Worm (Caenorhabditis elegans) whole organism, young adult: ENCODE measurements around the gene fbxa-84.
A peak's percentile ranks its signal among the peaks of the same experiment; 100 is the strongest.

Source experiments
- C06A6.2 ChIP-seq: fragments of 200-800 bp; sonication (Bioruptor generic); conservative IDR thresholded peaks from 2 replicates; pipeline ENCODE4 v1.3.6; 2022; ENCODE audit warnings: missing genetic modification characterization, missing compliant biosample characterization
- D2030.7 ChIP-seq: fragments of 200-800 bp; sonication (Bioruptor generic); IDR thresholded peaks from 2 replicates; pipeline ENCODE4 v1.3.6; 2022; ENCODE audit warnings: missing genetic modification reagents, missing genetic modification characterization, missing compliant biosample characterization
- F23B12.7 ChIP-seq: sonication (generic microtip); optimal IDR thresholded peaks from 2 replicates; lab custom pipeline; 2017; ENCODE audit warnings: missing genetic modification characterization, mild to moderate bottlenecking, missing compliant biosample characterization, antibody characterized with exemption, moderate library complexity; ENCODE audit not compliant: insufficient read depth
- F33H1.4 ChIP-seq: fragments of 200-800 bp; sonication (Bioruptor generic); IDR thresholded peaks from 2 replicates; pipeline ENCODE4 v1.3.6; 2022; ENCODE audit warnings: missing genetic modification reagents, missing genetic modification characterization, missing compliant biosample characterization
- F57A8.1 ChIP-seq: fragments of 200-800 bp; sonication (Bioruptor generic); optimal IDR thresholded peaks from 2 replicates; lab custom pipeline; 2018; ENCODE audit warnings: mild to moderate bottlenecking, missing genetic modification characterization, moderate library complexity, missing compliant biosample characterization
- F57C9.4 ChIP-seq: sonication (generic microtip); optimal IDR thresholded peaks from 2 replicates; lab custom pipeline; 2017; ENCODE audit warnings: mild to moderate bottlenecking, missing genetic modification characterization, missing compliant biosample characterization
- Y53G8AR.9 ChIP-seq: fragments of 200-800 bp; sonication (Bioruptor generic); conservative IDR thresholded peaks from 2 replicates; pipeline ENCODE4 v1.3.6; 2022; ENCODE audit warnings: missing genetic modification reagents, missing genetic modification characterization, missing compliant biosample characterization
- Y79H2A.3 ChIP-seq: fragments of 200-800 bp; sonication (Bioruptor generic); conservative IDR thresholded peaks from 2 replicates; pipeline ENCODE4 v1.3.6; 2022; ENCODE audit warnings: missing genetic modification reagents, missing genetic modification characterization, missing compliant biosample characterization
- Y95B8A.8 ChIP-seq: fragments of 200-800 bp; sonication (Bioruptor generic); IDR thresholded peaks from 2 replicates; pipeline ENCODE4 v1.3.6; 2022; ENCODE audit warnings: missing genetic modification reagents, missing genetic modification characterization, missing compliant biosample characterization
- ZK185.1 ChIP-seq: sonication (generic microtip); optimal IDR thresholded peaks from 2 replicates; lab custom pipeline; 2016; ENCODE audit warnings: mild to moderate bottlenecking, missing genetic modification characterization, missing compliant biosample characterization; ENCODE audit not compliant: poor library complexity, severe bottlenecking
- attf-5 ChIP-seq: fragments of 200-800 bp; sonication (Bioruptor generic); optimal IDR thresholded peaks from 2 replicates; lab custom pipeline; 2018; ENCODE audit warnings: mild to moderate bottlenecking, missing genetic modification characterization, missing compliant biosample characterization
- attf-6 ChIP-seq: fragments of 200-800 bp; sonication (Bioruptor generic); IDR thresholded peaks from 2 replicates; pipeline ENCODE4 v1.3.6; 2022; ENCODE audit warnings: missing genetic modification reagents, missing genetic modification characterization, missing compliant biosample characterization
- bed-2 ChIP-seq: fragments of 200-800 bp; sonication (Bioruptor generic); IDR thresholded peaks from 2 replicates; pipeline ENCODE4 v1.3.6; 2022; ENCODE audit warnings: missing genetic modification reagents, missing genetic modification characterization, missing compliant biosample characterization
- cebp-1 ChIP-seq, 2 experiments: fragments of 200-800 bp in 1 of 2; sonication (Bioruptor generic) in 1 of 2; sonication (generic microtip) in 1 of 2; IDR thresholded peaks in 1 of 2; optimal IDR thresholded peaks in 1 of 2; 2 replicates each; pipeline versions ENCODE4 v1.3.6 to Lab custom; 2017 to 2022; ENCODE audit warnings: missing compliant biosample characterization in 2 of 2, missing genetic modification characterization in 2 of 2, mild to moderate bottlenecking in 1 of 2, missing genetic modification reagents in 1 of 2, moderate library complexity in 1 of 2
- ceh-27 ChIP-seq: fragments of 200-800 bp; sonication (Bioruptor generic); optimal IDR thresholded peaks from 2 replicates; lab custom pipeline; 2018; ENCODE audit warnings: mild to moderate bottlenecking, missing genetic modification characterization, moderate library complexity, missing compliant biosample characterization
- dox-1 ChIP-seq: fragments of 200-800 bp; sonication (Bioruptor generic); IDR thresholded peaks from 2 replicates; pipeline ENCODE4 v1.3.6; 2022; ENCODE audit warnings: missing genetic modification reagents, missing genetic modification characterization, missing compliant biosample characterization
- dpl-1 ChIP-seq: fragments of 150-350 bp; optimal IDR thresholded peaks from 2 replicates; lab custom pipeline; 2014; ENCODE audit warnings: missing biosample characterization, missing genetic modification reagents, missing genetic modification characterization
- efl-1 ChIP-seq: fragments of 150-350 bp; optimal IDR thresholded peaks from 2 replicates; lab custom pipeline; 2014; ENCODE audit warnings: missing biosample characterization, missing genetic modification reagents, missing genetic modification characterization
- egl-18 ChIP-seq: fragments of 200-800 bp; sonication (Bioruptor generic); IDR thresholded peaks from 2 replicates; pipeline ENCODE4 v1.3.6; 2022; ENCODE audit warnings: missing genetic modification reagents, missing genetic modification characterization, missing compliant biosample characterization
- egl-44 ChIP-seq: fragments of 200-800 bp; sonication (Bioruptor generic); IDR thresholded peaks from 2 replicates; pipeline ENCODE4 v1.3.6; 2022; ENCODE audit warnings: missing genetic modification reagents, missing genetic modification characterization, missing compliant biosample characterization
- fkh-3 ChIP-seq: sonication (generic microtip); optimal IDR thresholded peaks from 2 replicates; lab custom pipeline; 2016; ENCODE audit warnings: mild to moderate bottlenecking, missing genetic modification characterization, missing compliant biosample characterization
- hmg-1.2 ChIP-seq: fragments of 200-800 bp; sonication (Bioruptor generic); IDR thresholded peaks from 2 replicates; pipeline ENCODE4 v1.3.6; 2022; ENCODE audit warnings: missing genetic modification reagents, missing genetic modification characterization, missing compliant biosample characterization
- hmg-20 ChIP-seq: fragments of 200-800 bp; sonication (Bioruptor generic); IDR thresholded peaks from 2 replicates; pipeline ENCODE4 v1.3.6; 2022; ENCODE audit warnings: missing genetic modification reagents, missing genetic modification characterization, missing compliant biosample characterization
- lin-35 ChIP-seq, 3 experiments: fragments of 150-350 bp in 2 of 3; sonication (generic microtip) in 1 of 3; optimal IDR thresholded peaks; 2 replicates each; lab custom pipeline; 2014 to 2018; ENCODE audit warnings: missing biosample characterization in 3 of 3, missing genetic modification characterization in 3 of 3, missing genetic modification reagents in 3 of 3
- lin-40 ChIP-seq: sonication (generic microtip); optimal IDR thresholded peaks from 2 replicates; lab custom pipeline; 2016; ENCODE audit warnings: missing genetic modification characterization, mild to moderate bottlenecking, missing compliant biosample characterization, missing genotype, missing genetic modification reagents
- lsl-1 ChIP-seq: fragments of 200-800 bp; sonication (Bioruptor generic); optimal IDR thresholded peaks from 2 replicates; lab custom pipeline; 2018; ENCODE audit warnings: mild to moderate bottlenecking, missing genetic modification characterization, moderate library complexity, missing compliant biosample characterization
- lsy-27 ChIP-seq: sonication (generic microtip); optimal IDR thresholded peaks from 2 replicates; lab custom pipeline; 2017; ENCODE audit warnings: missing genetic modification characterization, mild to moderate bottlenecking, missing compliant biosample characterization, antibody characterized with exemption, missing genotype, borderline replicate concordance; ENCODE audit not compliant: insufficient read depth
- madf-6 ChIP-seq: fragments of 200-800 bp; sonication (Bioruptor generic); IDR thresholded peaks from 2 replicates; pipeline ENCODE4 v1.3.6; 2022; ENCODE audit warnings: missing genetic modification reagents, missing genetic modification characterization, missing compliant biosample characterization
- madf-8 ChIP-seq: fragments of 200-800 bp; sonication (Bioruptor generic); conservative IDR thresholded peaks from 2 replicates; pipeline ENCODE4 v1.3.6; 2022; ENCODE audit warnings: missing genetic modification reagents, missing genetic modification characterization, missing compliant biosample characterization
- nfya-1 ChIP-seq: sonication (generic microtip); optimal IDR thresholded peaks from 2 replicates; lab custom pipeline; 2017; ENCODE audit warnings: antibody characterized with exemption, missing compliant biosample characterization, missing genetic modification characterization, borderline replicate concordance; ENCODE audit not compliant: insufficient read depth
- nfyb-1 ChIP-seq: fragments of 200-800 bp; sonication (Bioruptor generic); IDR thresholded peaks from 2 replicates; pipeline ENCODE4 v1.3.6; 2022; ENCODE audit warnings: missing genetic modification reagents, missing genetic modification characterization, missing compliant biosample characterization
- nhr-120 ChIP-seq: fragments of 200-800 bp; sonication (Bioruptor generic); IDR thresholded peaks from 2 replicates; pipeline ENCODE4 v1.3.6; 2022; ENCODE audit warnings: missing genetic modification characterization, missing compliant biosample characterization
- pha-4 ChIP-seq: fragments of 150-350 bp; sonication (generic microtip); optimal IDR thresholded peaks from 2 replicates; lab custom pipeline; 2014; ENCODE audit warnings: missing biosample characterization, missing genetic modification reagents, missing genetic modification characterization
- rcor-1 ChIP-seq: fragments of 200-800 bp; sonication (Bioruptor generic); IDR thresholded peaks from 2 replicates; pipeline ENCODE4 v1.3.6; 2022; ENCODE audit warnings: missing genetic modification reagents, missing genetic modification characterization, missing compliant biosample characterization
- snpc-1.1 ChIP-seq: sonication (generic microtip); optimal IDR thresholded peaks from 2 replicates; lab custom pipeline; 2017; ENCODE audit warnings: missing genetic modification characterization, mild to moderate bottlenecking, missing compliant biosample characterization, antibody characterized with exemption, moderate library complexity, missing genotype, missing genetic modification reagents; ENCODE audit not compliant: insufficient read depth
- snpc-1.3 ChIP-seq: sonication (generic microtip); optimal IDR thresholded peaks from 2 replicates; lab custom pipeline; 2017; ENCODE audit warnings: missing genetic modification characterization, mild to moderate bottlenecking, missing compliant biosample characterization, antibody characterized with exemption, moderate library complexity, missing genotype, missing genetic modification reagents; ENCODE audit not compliant: insufficient read depth
- snpc-4 ChIP-seq, 5 experiments: fragments of 150-350 bp in 1 of 5; sonication (generic microtip) in 4 of 5; optimal IDR thresholded peaks; 2 replicates each; lab custom pipeline; 2014 to 2018; ENCODE audit warnings: missing genetic modification characterization in 5 of 5, missing biosample characterization in 3 of 5, antibody characterized with exemption in 2 of 5, mild to moderate bottlenecking in 2 of 5, missing compliant biosample characterization in 2 of 5, missing genotype in 2 of 5, moderate library complexity in 2 of 5, missing genetic modification reagents in 1 of 5
- tbp1 ChIP-seq: fragments of 200-800 bp; sonication (Bioruptor generic); optimal IDR thresholded peaks from 2 replicates; lab custom pipeline; 2018; ENCODE audit warnings: mild to moderate bottlenecking, missing genetic modification characterization, missing compliant biosample characterization
- tbx-9 ChIP-seq: sonication (generic microtip); optimal IDR thresholded peaks from 2 replicates; lab custom pipeline; 2016; ENCODE audit warnings: borderline replicate concordance, missing genetic modification characterization, inconsistent platforms, missing compliant biosample characterization
- tlf-1 ChIP-seq: fragments of 200-800 bp; sonication (Bioruptor generic); optimal IDR thresholded peaks from 2 replicates; lab custom pipeline; 2018; ENCODE audit warnings: mild to moderate bottlenecking, missing genetic modification characterization, missing compliant biosample characterization
- unc-130 ChIP-seq: sonication (generic microtip); optimal IDR thresholded peaks from 2 replicates; lab custom pipeline; 2016; ENCODE audit warnings: missing genetic modification reagents, missing genetic modification characterization, missing compliant biosample characterization
- xnd-1 ChIP-seq: sonication (generic microtip); optimal IDR thresholded peaks from 2 replicates; lab custom pipeline; 2016; ENCODE audit warnings: missing genotype, missing genetic modification reagents, missing genetic modification characterization, missing compliant biosample characterization
- zfh-2 ChIP-seq: fragments of 200-800 bp; sonication (Bioruptor generic); conservative IDR thresholded peaks from 2 replicates; pipeline ENCODE4 v1.3.6; 2022; ENCODE audit warnings: missing genetic modification reagents, missing genetic modification characterization, missing compliant biosample characterization
- ztf-18 ChIP-seq: sonication (generic microtip); optimal IDR thresholded peaks from 2 replicates; lab custom pipeline; 2016; ENCODE audit warnings: missing genotype, mild to moderate bottlenecking, missing genetic modification characterization, missing compliant biosample characterization
- ztf-6 ChIP-seq: fragments of 200-800 bp; sonication (Bioruptor generic); IDR thresholded peaks from 2 replicates; pipeline ENCODE4 v1.3.6; 2022; ENCODE audit warnings: missing genetic modification reagents, missing genetic modification characterization, missing compliant biosample characterization

Gene fbxa-84

DNA sequence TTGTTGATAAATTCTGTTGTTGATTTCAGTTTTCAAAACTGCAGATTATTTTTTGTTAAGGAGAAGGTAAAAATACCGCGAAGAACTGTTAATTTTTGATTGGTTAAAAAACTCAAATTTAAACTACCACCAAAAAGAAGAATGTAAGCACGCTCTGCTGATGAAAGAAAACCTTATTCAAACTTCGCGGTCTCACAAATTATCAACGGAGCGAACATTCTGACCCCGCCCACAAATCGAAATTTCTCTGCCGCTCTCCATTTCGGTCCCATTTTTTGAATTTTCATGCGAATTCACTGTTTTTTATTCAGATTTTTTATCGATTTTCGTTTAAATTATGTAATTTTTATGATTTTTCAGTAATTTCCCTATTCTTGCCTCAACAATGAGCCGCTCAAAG is 7.3 kb downstream of the fbxa-84 start, which contains the start of gene cyn-3 (continued):
- TF ChIP-seq tlf-1 (GFP tag; lab: Kevin White, UChicago) (peak; percentile 46), efl-1 (peak; percentile 90), lsy-27 (no peak), xnd-1 (tag; lab: Kevin White, UChicago) (peak; percentile 30), egl-44 (GFP tag; lab: Robert Waterston, UW) (no peak), lsl-1 (GFP tag; lab: Kevin White, UChicago) (peak; percentile 44), tbx-9 (no peak), snpc-1.1 (tag; lab: Kevin White, UChicago) (peak; percentile 46), snpc-1.3 (tag; lab: Kevin White, UChicago) (peak; percentile 72), cebp-1 (GFP tag; IDR thresholded peaks at IDR 0.05; lab: Robert Waterston, UW) (no peak), cebp-1 (tag; optimal IDR thresholded peaks at IDR 0.05; lab: Kevin White, UChicago) (peak; percentile 67), snpc-4 (GFP tag; optimal IDR thresholded peaks at IDR 0.05; lab: Kevin White, UChicago) (peak; percentile 30), snpc-4 (tag; optimal IDR thresholded peaks at IDR 0.05; lab: Kevin White, UChicago) (peak; percentile 11 to 68 (median 52)), ceh-27 (peak; percentile 34), hmg-1.2 (GFP tag; lab: Robert Waterston, UW) (peak; percentile 54), F33H1.4 (GFP tag; lab: Robert Waterston, UW) (peak; percentile 47), rcor-1 (peak; percentile 65; the same call in 1 of the 2 replicates), attf-5 (GFP tag; lab: Kevin White, UChicago) (peak; percentile 83), tbp1 (peak; percentile 56), lin-35 (GFP tag; optimal IDR thresholded peaks at IDR 0.05; lab: Kevin White, UChicago) (peak; percentile 64 to 96 (median 65)), attf-6 (peak; percentile 50; the same call in 1 of the 2 replicates), F23B12.7 (tag; lab: Kevin White, UChicago) (peak; percentile 90), C06A6.2 (GFP tag; lab: Robert Waterston, UW) (no peak; the same call in 1 of the 2 replicates), nfyb-1 (GFP tag; lab: Robert Waterston, UW) (peak; percentile 91), ZK185.1 (peak; percentile 74), madf-8 (GFP tag; lab: Robert Waterston, UW) (peak; percentile 54), madf-6 (GFP tag; lab: Robert Waterston, UW) (peak; percentile 85), ztf-18 (tag; lab: Kevin White, UChicago) (peak; percentile 14), fkh-3 (tag; lab: Kevin White, UChicago) (no peak), D2030.7 (GFP tag; lab: Robert Waterston, UW) (peak; percentile 49; the same call in 1 of the 2 replicates), nfya-1 (tag; lab: Kevin White, UChicago) (no peak), Y53G8AR.9 (peak; percentile 59; the same call in 1 of the 2 replicates), dpl-1 (GFP tag; lab: Kevin White, UChicago) (peak; percentile 89), lin-40 (peak; percentile 76), Y79H2A.3 (no peak)
- TF ChIP-seq, all 124 proteins: peak for 42

DNA sequence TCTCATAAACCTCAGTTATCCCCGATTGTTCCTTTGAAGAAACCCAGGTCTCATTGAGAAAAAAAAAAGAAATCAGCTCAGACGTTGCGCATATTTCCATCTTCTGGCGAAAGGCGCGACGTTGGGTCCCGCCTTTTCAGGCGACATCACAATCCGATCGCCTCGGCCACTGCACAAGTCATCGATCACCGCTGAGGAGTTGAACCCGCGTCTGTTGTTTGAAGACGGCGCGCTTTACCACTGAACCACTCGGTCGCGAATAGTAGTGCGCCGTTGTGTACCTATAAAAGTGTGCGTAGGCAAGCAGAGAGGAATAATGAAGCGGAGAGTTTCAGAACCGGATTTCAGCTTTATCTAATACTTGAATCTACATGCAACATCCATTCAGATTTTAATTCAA is 8.7 kb downstream of the fbxa-84 start, which contains the start of gene Y75B12B.11:
Y75B12B.11 (plus strand) TSS at position 394 of the 400 bp plus-strand sequence.
- TF ChIP-seq C06A6.2 (GFP tag; lab: Robert Waterston, UW) = peak; percentile 80
- TF ChIP-seq snpc-4 (GFP tag; optimal IDR thresholded peaks at IDR 0.05; lab: Kevin White, UChicago) = peak; percentile 77
- peak; percentile 47 to 87 (median 82) for TF ChIP-seq snpc-4 (tag; optimal IDR thresholded peaks at IDR 0.05; lab: Kevin White, UChicago)
- TF ChIP-seq bed-2 = no peak; the same call in 1 of the 2 replicates
- peak; percentile 95 for TF ChIP-seq dox-1 (GFP tag; lab: Robert Waterston, UW)
- peak; percentile 90 for TF ChIP-seq tbx-9
- peak; percentile 86 for TF ChIP-seq F57A8.1 (GFP tag; lab: Kevin White, UChicago)
- TF ChIP-seq nhr-120 (GFP tag; lab: Robert Waterston, UW) = peak; percentile 96
- TF ChIP-seq hmg-20 (GFP tag; lab: Robert Waterston, UW) = peak; percentile 93
- TF ChIP-seq pha-4 = no peak
- peak; percentile 87; the same call in 1 of the 2 replicates for TF ChIP-seq Y95B8A.8 (GFP tag; lab: Robert Waterston, UW)
- peak; percentile 92 for TF ChIP-seq unc-130 (GFP tag; lab: Kevin White, UChicago)
- TF ChIP-seq egl-18 = peak; percentile 84
- peak; percentile 61 for TF ChIP-seq xnd-1 (tag; lab: Kevin White, UChicago)
- peak; percentile 95 for TF ChIP-seq zfh-2 (GFP tag; lab: Robert Waterston, UW)
- TF ChIP-seq F57C9.4 = peak; percentile 91
- 0 out of 2 replicates have a peak, but pooled peaks have one; percentile 75 for TF ChIP-seq ztf-6
